Worm (Caenorhabditis elegans) whole organism, midembryonic: ENCODE results near the gene C08F8.3.
"Not testable (repeated sequence)": the region's sequence is repeated elsewhere in the genome, so short reads cannot be mapped to it uniquely, and the experiment has no call there.

Source experiments
- T22C8.4 ChIP-seq: fragments of 200-800 bp; sonication (Bioruptor generic); IDR thresholded peaks from 2 replicates; pipeline ENCODE4 v1.3.6; 2022; ENCODE audit warnings: missing genetic modification characterization, missing compliant biosample characterization
- cog-1 ChIP-seq: sonication (generic microtip); optimal IDR thresholded peaks from 2 replicates; lab custom pipeline; 2016; ENCODE audit warnings: missing genetic modification characterization, missing compliant biosample characterization
- flt-1 ChIP-seq: fragments of 200-800 bp; sonication (Bioruptor generic); IDR thresholded peaks from 2 replicates; pipeline ENCODE4 v1.3.6; 2022; ENCODE audit warnings: missing genetic modification characterization, missing compliant biosample characterization
- klf-2 ChIP-seq: fragments of 200-800 bp; sonication (Bioruptor generic); conservative IDR thresholded peaks from 2 replicates; pipeline ENCODE4 v1.3.6; 2022; ENCODE audit warnings: missing genetic modification reagents, missing genetic modification characterization, missing compliant biosample characterization
- med-1 ChIP-seq: sonication (generic microtip); optimal IDR thresholded peaks from 2 replicates; lab custom pipeline; 2017; ENCODE audit warnings: missing genetic modification characterization, mild to moderate bottlenecking, missing compliant biosample characterization, antibody characterized with exemption, missing genetic modification reagents; ENCODE audit not compliant: insufficient read depth
- ref-1 ChIP-seq: fragments of 200-800 bp; sonication (Bioruptor generic); conservative IDR thresholded peaks from 2 replicates; pipeline ENCODE4 v1.3.6; 2022; ENCODE audit warnings: missing genetic modification reagents, missing genetic modification characterization, missing compliant biosample characterization
- tab-1 ChIP-seq: fragments of 200-800 bp; sonication (Bioruptor generic); IDR thresholded peaks from 2 replicates; pipeline ENCODE4 v1.3.6; 2022; ENCODE audit warnings: missing genetic modification characterization, missing compliant biosample characterization
- ztf-23 ChIP-seq: fragments of 200-800 bp; sonication (Bioruptor generic); IDR thresholded peaks from 2 replicates; pipeline ENCODE4 v1.3.6; 2022; ENCODE audit warnings: missing genetic modification reagents, missing genetic modification characterization, missing compliant biosample characterization
- ztf-29 ChIP-seq: fragments of 200-800 bp; sonication (Bioruptor generic); IDR thresholded peaks from 2 replicates; pipeline ENCODE4 v1.3.6; 2022; ENCODE audit warnings: missing genetic modification reagents, missing genetic modification characterization, missing compliant biosample characterization

Gene C08F8.3

DNA sequence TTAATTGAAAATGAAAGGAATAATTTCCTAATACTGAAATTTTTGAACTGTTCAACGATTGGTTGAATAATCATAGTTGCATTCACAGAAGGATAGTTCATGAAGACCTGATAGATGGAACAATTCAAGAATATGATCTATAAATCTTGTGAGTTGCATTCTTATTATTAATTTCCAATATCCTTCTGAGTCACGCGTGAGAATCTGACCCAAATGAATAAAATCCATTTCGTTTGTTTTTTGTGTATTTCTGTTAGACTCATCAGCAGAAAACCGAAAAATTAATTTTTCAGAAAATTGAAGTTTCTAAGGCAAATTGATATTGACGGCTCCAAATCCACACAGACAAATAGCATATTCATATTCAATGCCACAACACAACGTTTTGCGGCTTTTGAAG is 34.6 kb downstream of the C08F8.3 start, which contains the start of gene fbxb-79:
fbxb-79 (minus strand) TSS at position 101 of the 400 bp plus-strand sequence.
- TF ChIP-seq cog-1 (tag; lab: Kevin White, UChicago) (no peak), med-1 (GFP tag; lab: Kevin White, UChicago) (no peak)

DNA sequence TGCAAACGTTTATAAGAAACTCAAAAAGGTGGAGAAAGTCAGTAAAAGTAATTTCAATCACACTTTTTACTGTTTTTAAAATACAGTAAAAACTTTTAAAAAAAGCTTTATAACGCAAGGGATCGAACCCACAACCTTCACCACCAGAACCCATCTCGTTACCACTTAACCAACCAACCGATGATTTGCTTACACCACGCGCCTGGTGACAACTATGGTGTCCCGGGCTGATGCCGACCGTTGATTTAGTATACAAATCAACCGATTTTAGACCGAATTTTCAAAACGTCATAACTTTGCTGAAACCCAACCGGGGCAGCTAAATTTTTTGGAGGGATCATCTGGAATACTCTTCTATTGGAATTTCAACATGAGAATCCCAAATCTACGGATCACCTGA is 42.0 kb downstream of the C08F8.3 start:
- peak; percentile 84 for TF ChIP-seq tab-1 (GFP tag; lab: Robert Waterston, UW)
- TF ChIP-seq T22C8.4 (GFP tag; lab: Robert Waterston, UW): 0 out of 2 replicates have a peak, but pooled peaks have one; percentile 50
- peak; percentile 77; the same call in 1 of the 2 replicates for TF ChIP-seq ztf-23 (GFP tag; lab: Robert Waterston, UW)
- TF ChIP-seq ztf-29 (GFP tag; lab: Robert Waterston, UW): peak; percentile 62; the same call in 1 of the 2 replicates
- TF ChIP-seq ref-1 (GFP tag; lab: Robert Waterston, UW): peak; percentile 59
- TF ChIP-seq klf-2 (GFP tag; lab: Robert Waterston, UW): peak; percentile 53; the same call in 1 of the 2 replicates

ce11 chrIV:11198983-11199382 is 44.1 kb downstream of the C08F8.3 start, which contains the start of gene R07H5.16:
Gene R07H5.16 (plus strand): TSS chrIV:11199330.
- 0 out of 2 replicates have a peak, but pooled peaks have one; percentile 39 for TF ChIP-seq klf-2 (GFP tag; lab: Robert Waterston, UW)

ce11 chrIV:11200682-11201081 is 45.8 kb downstream of the C08F8.3 start:
- peak; percentile 72 for TF ChIP-seq klf-2 (GFP tag; lab: Robert Waterston, UW)
- peak; percentile 70; the same call in 1 of the 2 replicates for TF ChIP-seq ztf-23 (GFP tag; lab: Robert Waterston, UW)
- 0 out of 2 replicates have a peak, but pooled peaks have one; percentile 58 for TF ChIP-seq flt-1 (GFP tag; lab: Robert Waterston, UW)

DNA sequence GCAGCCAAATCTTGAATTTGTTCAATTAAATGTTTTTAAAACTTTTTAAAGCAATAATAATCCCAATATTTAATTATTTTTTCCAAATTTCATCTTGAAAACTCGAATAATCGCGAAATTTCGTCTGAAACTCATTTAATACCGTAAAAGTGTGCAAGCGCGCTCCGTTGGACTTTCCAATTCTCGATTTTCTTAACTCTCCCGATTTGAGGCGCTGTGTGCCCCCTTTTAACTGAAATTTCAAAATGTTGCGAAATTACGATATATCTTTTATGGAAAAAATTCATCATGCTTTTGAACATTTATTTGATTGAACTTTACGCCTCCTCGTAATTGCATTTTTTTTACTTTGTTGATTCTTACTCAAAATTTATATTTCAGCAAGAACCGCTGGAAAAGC is 47.5 kb downstream of the C08F8.3 start, which contains the start of gene R07H5.11:
R07H5.11 (plus strand) TSS at position 380 of the 400 bp plus-strand sequence.
- not testable (repeated sequence) for TF ChIP-seq ztf-23, ref-1, tab-1 (GFP tag; lab: Robert Waterston, UW)
